Fruit fly (Drosophila melanogaster): ENCODE results near the gene dsb.
A peak's percentile ranks its signal among the peaks of the same experiment; 100 is the strongest.

The dsb gene

dm6 chr3L:1865121-1865727, 44.8 kb downstream of the dsb start, which contains the start of the genes HBS1 and CG12025 (continued):
- TF ChIP-seq CG4820 (GFP tag; optimal IDR thresholded peaks at IDR 0.05) (peak; percentile 40), Taf1 (GFP tag; IDR thresholded peaks at IDR 0.05) (0 out of 2 replicates have a peak, but pooled peaks have one; percentile 23), CG7963 (GFP tag; IDR thresholded peaks at IDR 0.05; ENCODE audit: partially characterized antibody) (no peak), CG14441 (GFP tag; IDR thresholded peaks at IDR 0.05) (peak; percentile 69), Ptx1 (GFP tag; IDR thresholded peaks at IDR 0.05) (peak; percentile 66), Sox102F (GFP tag; optimal IDR thresholded peaks at IDR 0.05) (peak; percentile 46), Antp (GFP tag; optimal IDR thresholded peaks at IDR 0.05) (peak; percentile 33), Doc2 (GFP tag; IDR thresholded peaks at IDR 0.05) (no peak), NC2β (GFP tag; optimal IDR thresholded peaks at IDR 0.05) (peak; percentile 44), danr (GFP tag; IDR thresholded peaks at IDR 0.05) (no peak), jigr1 (GFP tag; IDR thresholded peaks at IDR 0.05) (no peak), Elba2 (GFP tag; optimal IDR thresholded peaks at IDR 0.05) (no peak), onecut (GFP tag; IDR thresholded peaks at IDR 0.05) (peak; percentile 5; the same call in 1 of the 2 replicates), CG10274 (GFP tag; optimal IDR thresholded peaks at IDR 0.05) (no peak), CG6654 (GFP tag; optimal IDR thresholded peaks at IDR 0.05) (no peak), Pdp1 (GFP tag; optimal IDR thresholded peaks at IDR 0.05) (peak; percentile 60 to 68), Mes4 (GFP tag; optimal IDR thresholded peaks at IDR 0.05) (peak; percentile 10), Mad (GFP tag; optimal IDR thresholded peaks at IDR 0.05) (peak; percentile 34), Deaf1 (tag; optimal IDR thresholded peaks at IDR 0.05) (peak; percentile 32), stc (GFP tag; IDR thresholded peaks at IDR 0.05) (0 out of 2 replicates have a peak, but pooled peaks have one; percentile 14), Doc3 (GFP tag; IDR thresholded peaks at IDR 0.05; ENCODE audit: partially characterized antibody) (no peak), CG13424 (tag; optimal IDR thresholded peaks at IDR 0.05) (peak; percentile 69), dan (GFP tag; IDR thresholded peaks at IDR 0.05) (no peak), CrebB (tag; optimal IDR thresholded peaks at IDR 0.05) (no peak), CG14050 (GFP tag; IDR thresholded peaks at IDR 0.05) (no peak), ac (GFP tag; optimal IDR thresholded peaks at IDR 0.05) (no peak), unc-4 (GFP tag; IDR thresholded peaks at IDR 0.05; ENCODE audit: partially characterized antibody) (no peak), CHES-1-like (GFP tag; optimal IDR thresholded peaks at IDR 0.05) (peak; percentile 65), CG8478 (optimal IDR thresholded peaks at IDR 0.05) (no peak), Ets97D (GFP tag; optimal IDR thresholded peaks at IDR 0.05) (peak; percentile 72), nerfin-2 (GFP tag; IDR thresholded peaks at IDR 0.05; ENCODE audit: partially characterized antibody) (no peak), fd3F (GFP tag; optimal IDR thresholded peaks at IDR 0.05) (peak; percentile 0), dm (GFP tag; optimal IDR thresholded peaks at IDR 0.05) (peak; percentile 60), CG2120 (GFP tag; optimal IDR thresholded peaks at IDR 0.05) (peak; percentile 82), CG12659 (GFP tag; optimal IDR thresholded peaks at IDR 0.05) (peak; percentile 80), knrl (GFP tag; IDR thresholded peaks at IDR 0.05; ENCODE audit: partially characterized antibody) (peak; percentile 27; the same call in 1 of the 3 replicates), CG7786 (GFP tag; optimal IDR thresholded peaks at IDR 0.05) (peak; percentile 48), B-H1 (GFP tag; IDR thresholded peaks at IDR 0.05) (no peak), CG14965 (GFP tag; optimal IDR thresholded peaks at IDR 0.05; ENCODE audit: borderline replicate concordance) (no peak), CG33213 (GFP tag; optimal IDR thresholded peaks at IDR 0.05) (peak; percentile 58), Dfd (GFP tag; optimal IDR thresholded peaks at IDR 0.05) (peak in 1 of 2 experiments; percentile 6), CG34422 (GFP tag; IDR thresholded peaks at IDR 0.05) (no peak; the same call in 2 of the 3 replicates), twi (tag; optimal IDR thresholded peaks at IDR 0.05) (peak; percentile 45), tin (GFP tag; optimal IDR thresholded peaks at IDR 0.05) (peak; percentile 61), dmrt11E (tag; optimal IDR thresholded peaks at IDR 0.05) (peak; percentile 54), sna (GFP tag; IDR thresholded peaks at IDR 0.05; ENCODE audit: partially characterized antibody) (no peak), h (optimal IDR thresholded peaks at IDR 0.05) (no peak), CG10431 (GFP tag; optimal IDR thresholded peaks at IDR 0.05) (no peak), Ets65A (GFP tag) (peak; percentile 94), gcm (GFP tag; optimal IDR thresholded peaks at IDR 0.05) (peak; percentile 40), kni (GFP tag; optimal IDR thresholded peaks at IDR 0.05) (no peak)

Data from whole organism, embryonic.